Fruit fly (Drosophila melanogaster) whole organism, embryonic: ENCODE measurements around the gene CG9662.
A peak's percentile ranks its signal among the peaks of the same experiment; 100 is the strongest.

Source experiments
- Adf1 ChIP-seq: fragments of 200-800 bp; sonication (Bioruptor generic); IDR thresholded peaks from 2 replicates; pipeline ENCODE4 v1.3.6; 2022; ENCODE audit warnings: missing biosample characterization, missing genetic modification characterization
- Aef1 ChIP-seq: fragments of 200-800 bp; sonication (Bioruptor generic); IDR thresholded peaks from 3 replicates; pipeline ENCODE4 v1.3.6; 2022; ENCODE audit warnings: missing biosample characterization, missing genetic modification characterization
- Bdp1 ChIP-seq: fragments of 200-800 bp; sonication (Bioruptor generic); optimal IDR thresholded peaks from 3 replicates; lab custom pipeline; 2016; ENCODE audit warnings: missing biosample characterization, missing genetic modification characterization
- CG10147 ChIP-seq: fragments of 200-800 bp; sonication (Bioruptor generic); optimal IDR thresholded peaks from 2 replicates; lab custom pipeline; 2019; ENCODE audit warnings: missing biosample characterization, mild to moderate bottlenecking, missing genetic modification characterization, moderate library complexity
- CG1024 ChIP-seq: fragments of 200-800 bp; sonication (Bioruptor generic); IDR thresholded peaks from 2 replicates; pipeline ENCODE4 v1.3.6; 2022; ENCODE audit warnings: missing biosample characterization, missing genetic modification characterization
- CG11085 ChIP-seq: fragments of 200-800 bp; sonication (Bioruptor generic); IDR thresholded peaks from 2 replicates; pipeline ENCODE4 v1.3.6; 2022; ENCODE audit warnings: missing biosample characterization, missing genetic modification characterization
- CG11504 ChIP-seq: fragments of 200-800 bp; sonication (Bioruptor generic); optimal IDR thresholded peaks from 3 replicates; lab custom pipeline; 2019; ENCODE audit warnings: missing biosample characterization, mild to moderate bottlenecking, missing genetic modification characterization, moderate library complexity
- CG11695 ChIP-seq: fragments of 200-800 bp; sonication (Bioruptor generic); IDR thresholded peaks from 3 replicates; pipeline ENCODE4 v1.3.6; 2022; ENCODE audit warnings: missing biosample characterization, missing genetic modification characterization
- CG14050 ChIP-seq: fragments of 200-800 bp; sonication (Bioruptor generic); IDR thresholded peaks from 3 replicates; pipeline ENCODE4 v1.3.6; 2022; ENCODE audit warnings: missing biosample characterization, missing genetic modification characterization
- CG17359 ChIP-seq: fragments of 200-800 bp; sonication (Bioruptor generic); optimal IDR thresholded peaks from 3 replicates; lab custom pipeline; 2018; ENCODE audit warnings: missing biosample characterization, mild to moderate bottlenecking, missing genetic modification characterization, moderate library complexity
- CG31365 ChIP-seq: fragments of 200-800 bp; sonication (Bioruptor generic); optimal IDR thresholded peaks from 2 replicates; lab custom pipeline; 2018; ENCODE audit warnings: missing biosample characterization, mild to moderate bottlenecking, missing genetic modification characterization
- CG34224 ChIP-seq: fragments of 200-800 bp; sonication (Bioruptor generic); IDR thresholded peaks from 3 replicates; pipeline ENCODE4 v1.3.6; 2022; ENCODE audit warnings: missing biosample characterization, missing genetic modification characterization; ENCODE audit not compliant: partially characterized antibody
- CG3726 ChIP-seq: fragments of 200-800 bp; sonication (Bioruptor generic); IDR thresholded peaks from 3 replicates; pipeline ENCODE4, ENCODE4 v1.3.6; 2022; ENCODE audit warnings: missing biosample characterization, missing genetic modification characterization
- CG4707 ChIP-seq: fragments of 200-800 bp; sonication (Bioruptor generic); optimal IDR thresholded peaks from 2 replicates; lab custom pipeline; 2018; ENCODE audit warnings: missing biosample characterization, mild to moderate bottlenecking, missing genetic modification characterization, moderate library complexity
- CG6683 ChIP-seq: fragments of 200-800 bp; sonication (Bioruptor generic); optimal IDR thresholded peaks from 2 replicates; lab custom pipeline; 2017; ENCODE audit warnings: missing biosample characterization, mild to moderate bottlenecking, missing genetic modification characterization, missing genetic modification reagents
- CG6813 ChIP-seq: fragments of 200-800 bp; sonication (Bioruptor generic); optimal IDR thresholded peaks from 2 replicates; lab custom pipeline; 2017; ENCODE audit warnings: missing biosample characterization, missing genetic modification characterization, mild to moderate bottlenecking, moderate library complexity, missing genetic modification reagents
- CG7745 ChIP-seq: fragments of 200-800 bp; sonication (Bioruptor generic); optimal IDR thresholded peaks from 2 replicates; lab custom pipeline; 2018; ENCODE audit warnings: missing biosample characterization, mild to moderate bottlenecking, missing genetic modification characterization, moderate library complexity
- CG8388 ChIP-seq: fragments of 200-800 bp; sonication (Bioruptor generic); optimal IDR thresholded peaks from 2 replicates; lab custom pipeline; 2019; ENCODE audit warnings: missing biosample characterization, mild to moderate bottlenecking, missing genetic modification characterization, moderate library complexity
- CG8478 ChIP-seq: fragments of >200 bp; optimal IDR thresholded peaks from 2 replicates; lab custom pipeline; 2018
- CTCF ChIP-seq: fragments of 200-800 bp; sonication (Bioruptor generic); optimal IDR thresholded peaks from 2 replicates; lab custom pipeline; 2017; ENCODE audit warnings: missing biosample characterization, mild to moderate bottlenecking, missing genetic modification characterization, moderate library complexity
- Dek ChIP-seq: fragments of 200-800 bp; sonication (Bioruptor generic); optimal IDR thresholded peaks from 3 replicates; lab custom pipeline; 2019; ENCODE audit warnings: missing biosample characterization, mild to moderate bottlenecking, missing genetic modification characterization, moderate library complexity
- Ets65A ChIP-seq: fragments of 200-800 bp; sonication (Bioruptor generic); peaks from one replicate; lab custom pipeline; 2016; ENCODE audit warnings: missing biosample characterization, missing genetic modification characterization
- Gug ChIP-seq: fragments of 200-800 bp; sonication (Bioruptor generic); IDR thresholded peaks from 4 replicates; pipeline ENCODE4 v1.3.6; 2022; ENCODE audit warnings: missing biosample characterization, missing genetic modification characterization
- Jarid2 ChIP-seq: fragments of 200-800 bp; sonication (Bioruptor generic); optimal IDR thresholded peaks from 3 replicates; lab custom pipeline; 2017; ENCODE audit warnings: mild to moderate bottlenecking, missing biosample characterization, missing genetic modification reagents, missing genetic modification characterization
- NK7.1 ChIP-seq: fragments of 200-800 bp; sonication (Bioruptor generic); optimal IDR thresholded peaks from 3 replicates; lab custom pipeline; 2016; ENCODE audit warnings: missing biosample characterization, missing genetic modification characterization
- Oaz ChIP-seq: fragments of 200-800 bp; sonication (Bioruptor generic); IDR thresholded peaks from 2 replicates; pipeline ENCODE4 v1.3.6; 2022; ENCODE audit warnings: missing biosample characterization, missing genetic modification characterization
- Poxn ChIP-seq: fragments of 200-800 bp; sonication (Bioruptor generic); IDR thresholded peaks from 2 replicates; pipeline ENCODE4 v1.3.6; 2022; ENCODE audit warnings: missing biosample characterization, missing genetic modification characterization
- Stat92E ChIP-seq, 3 experiments: fragments of >200 bp in 2 of 3; fragments of 200-800 bp in 1 of 3; sonication (Bioruptor generic) in 1 of 3; optimal IDR thresholded peaks; 2 replicates each; lab custom pipeline; 2017 to 2019; ENCODE audit warnings: missing biosample characterization in 3 of 3, missing genetic modification characterization in 3 of 3, mild to moderate bottlenecking in 1 of 3, moderate library complexity in 1 of 3
- abd-A ChIP-seq: fragments of 200-800 bp; sonication (Bioruptor generic); optimal IDR thresholded peaks from 3 replicates; lab custom pipeline; 2019; ENCODE audit warnings: missing biosample characterization, mild to moderate bottlenecking, missing genetic modification characterization, moderate library complexity
- ap ChIP-seq: fragments of 200-800 bp; sonication (Bioruptor generic); IDR thresholded peaks from 2 replicates; pipeline ENCODE4 v1.3.6; 2022; ENCODE audit warnings: missing biosample characterization, missing genetic modification characterization
- bsh ChIP-seq, 2 experiments: fragments of 200-800 bp; sonication (Bioruptor generic); optimal IDR thresholded peaks; 2 replicates each; lab custom pipeline; 2017 to 2018; ENCODE audit warnings: mild to moderate bottlenecking in 2 of 2, missing biosample characterization in 2 of 2, missing genetic modification characterization in 2 of 2, moderate library complexity in 1 of 2
- cad ChIP-seq: fragments of >200 bp; optimal IDR thresholded peaks from 2 replicates; lab custom pipeline; 2017; ENCODE audit warnings: missing biosample characterization, missing genetic modification characterization
- dmrt11E ChIP-seq: fragments of 200-800 bp; sonication (Bioruptor generic); optimal IDR thresholded peaks from 3 replicates; lab custom pipeline; 2018; ENCODE audit warnings: missing biosample characterization, mild to moderate bottlenecking, missing genetic modification characterization, moderate library complexity
- ewg ChIP-seq: fragments of 200-800 bp; sonication (Bioruptor generic); optimal IDR thresholded peaks from 3 replicates; lab custom pipeline; 2017; ENCODE audit warnings: mild to moderate bottlenecking, missing biosample characterization, missing genetic modification reagents, missing genetic modification characterization
- fd96Cb ChIP-seq: fragments of 200-800 bp; sonication (Bioruptor generic); optimal IDR thresholded peaks from 2 replicates; lab custom pipeline; 2018; ENCODE audit warnings: missing biosample characterization, mild to moderate bottlenecking, missing genetic modification characterization, moderate library complexity
- jigr1 ChIP-seq: fragments of 200-800 bp; sonication (Bioruptor generic); IDR thresholded peaks from 3 replicates; pipeline ENCODE4 v1.3.6; 2022; ENCODE audit warnings: missing biosample characterization, missing genetic modification characterization
- lola ChIP-seq, 3 experiments: fragments of >200 bp in 2 of 3; fragments of 200-800 bp in 1 of 3; sonication (Bioruptor generic) in 1 of 3; optimal IDR thresholded peaks; 2 replicates each; lab custom pipeline; 2017 to 2019; ENCODE audit warnings: missing biosample characterization in 3 of 3, missing genetic modification characterization in 3 of 3, mild to moderate bottlenecking in 1 of 3, moderate library complexity in 1 of 3
- maf-S ChIP-seq: fragments of 200-800 bp; sonication (Bioruptor generic); optimal IDR thresholded peaks from 2 replicates; lab custom pipeline; 2016; ENCODE audit warnings: missing biosample characterization, missing genetic modification characterization
- nerfin-1 ChIP-seq: fragments of 200-800 bp; sonication (Bioruptor generic); optimal IDR thresholded peaks from 3 replicates; lab custom pipeline; 2019; ENCODE audit warnings: missing biosample characterization, mild to moderate bottlenecking, missing genetic modification characterization, moderate library complexity
- nerfin-2 ChIP-seq: fragments of 200-800 bp; sonication (Bioruptor generic); IDR thresholded peaks from 2 replicates; pipeline ENCODE4 v1.3.6; 2022; ENCODE audit warnings: missing biosample characterization, missing genetic modification characterization; ENCODE audit not compliant: partially characterized antibody
- nmo ChIP-seq: fragments of 200-800 bp; sonication (Bioruptor generic); optimal IDR thresholded peaks from 2 replicates; lab custom pipeline; 2018; ENCODE audit warnings: missing biosample characterization, mild to moderate bottlenecking, missing genetic modification characterization, moderate library complexity
- pros ChIP-seq: fragments of 200-800 bp; sonication (Bioruptor generic); optimal IDR thresholded peaks from 3 replicates; lab custom pipeline; 2019; ENCODE audit warnings: missing biosample characterization, mild to moderate bottlenecking, missing genetic modification characterization, moderate library complexity
- sens-2 ChIP-seq: fragments of 200-800 bp; sonication (Bioruptor generic); IDR thresholded peaks from 2 replicates; pipeline ENCODE4 v1.3.6; 2022; ENCODE audit warnings: missing biosample characterization, missing genetic modification characterization
- slbo ChIP-seq: fragments of 200-800 bp; sonication (Bioruptor generic); IDR thresholded peaks from 2 replicates; pipeline ENCODE4 v1.3.6; 2022; ENCODE audit warnings: missing biosample characterization, missing genetic modification characterization
- sr ChIP-seq: fragments of 200-800 bp; sonication (Bioruptor generic); IDR thresholded peaks from 3 replicates; pipeline ENCODE4 v1.3.6; 2022; ENCODE audit warnings: missing biosample characterization, missing genetic modification characterization
- sug ChIP-seq: fragments of 200-800 bp; optimal IDR thresholded peaks from 2 replicates; lab custom pipeline; 2019; ENCODE audit warnings: missing biosample characterization, mild to moderate bottlenecking, missing genetic modification characterization, moderate library complexity
- unc-4 ChIP-seq: fragments of 200-800 bp; sonication (Bioruptor generic); IDR thresholded peaks from 2 replicates; pipeline ENCODE4 v1.3.6; 2022; ENCODE audit warnings: missing biosample characterization, missing genetic modification characterization; ENCODE audit not compliant: partially characterized antibody
- usp ChIP-seq: fragments of >200 bp; optimal IDR thresholded peaks from 2 replicates; lab custom pipeline; 2017; ENCODE audit warnings: missing biosample characterization, missing genetic modification characterization
- vvl ChIP-seq: fragments of 200-800 bp; sonication (Bioruptor generic); IDR thresholded peaks from 2 replicates; pipeline ENCODE4 v1.3.6; 2022; ENCODE audit warnings: missing biosample characterization, missing genetic modification characterization
- wdn ChIP-seq: fragments of 200-800 bp; sonication (Bioruptor generic); IDR thresholded peaks from 2 replicates; pipeline ENCODE4 v1.3.6; 2022; ENCODE audit warnings: missing biosample characterization, missing genetic modification characterization
- zfh1 ChIP-seq: fragments of 200-800 bp; sonication (Bioruptor generic); IDR thresholded peaks from 3 replicates; pipeline ENCODE4 v1.3.6; 2022; ENCODE audit warnings: missing biosample characterization, missing genetic modification characterization

Gene CG9662

DNA sequence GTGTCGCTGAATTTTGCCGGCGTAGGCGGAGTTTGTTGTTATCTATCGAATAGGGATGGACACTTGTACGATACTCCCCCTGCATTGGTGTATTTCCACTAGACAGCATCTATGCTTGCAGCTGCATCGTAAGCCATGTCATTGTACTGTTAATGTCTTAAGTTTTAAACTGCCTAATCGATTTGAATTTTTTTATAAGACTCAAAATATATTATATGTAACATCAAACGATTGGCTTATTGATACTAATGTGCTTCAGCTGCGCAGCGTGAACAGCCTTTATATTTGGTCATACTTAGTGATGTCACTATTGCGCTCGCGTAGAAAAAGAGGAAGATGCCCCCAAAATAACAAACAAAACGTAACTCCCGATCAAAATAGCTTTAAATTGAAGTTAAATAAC, at the start of gene CG9662, which contains the start of gene Ptpa (continued):
- TF ChIP-seq Oaz (GFP tag; lab: Robert Waterston, UW) (peak; percentile 61), zfh1 (GFP tag; lab: Robert Waterston, UW) (peak; percentile 80), CG6813 (GFP tag; lab: Kevin White, UChicago) (no peak), CG10147 (peak; percentile 55), Jarid2 (GFP tag; lab: Kevin White, UChicago) (peak; percentile 17), abd-A (tag; lab: Kevin White, UChicago) (no peak), vvl (GFP tag; lab: Robert Waterston, UW) (peak; percentile 64), CG8388 (GFP tag; lab: Kevin White, UChicago) (peak; percentile 48), Stat92E (GFP tag; optimal IDR thresholded peaks at IDR 0.05; lab: Kevin White, UChicago) (no peak), lola (GFP tag; optimal IDR thresholded peaks at IDR 0.05; lab: Kevin White, UChicago) (peak in 2 of 3 experiments; percentile 67 to 70), CG6683 (GFP tag; lab: Kevin White, UChicago) (no peak), bsh (GFP tag; optimal IDR thresholded peaks at IDR 0.05; lab: Kevin White, UChicago) (peak in 1 of 2 experiments; percentile 63), usp (GFP tag; lab: Kevin White, UChicago) (no peak), Gug (peak; percentile 89), Dek (tag; lab: Kevin White, UChicago) (peak; percentile 73), ap (peak; percentile 21; the same call in 1 of the 2 replicates), wdn (GFP tag; lab: Robert Waterston, UW) (peak; percentile 79), CG31365 (tag; lab: Kevin White, UChicago) (no peak), CG4707 (GFP tag; lab: Kevin White, UChicago) (no peak), nerfin-2 (GFP tag; lab: Robert Waterston, UW) (peak; percentile 79), unc-4 (GFP tag; lab: Robert Waterston, UW) (peak; percentile 92), NK7.1 (peak; percentile 54), jigr1 (GFP tag; lab: Robert Waterston, UW) (peak; percentile 66; the same call in 1 of the 3 replicates), CG34224 (GFP tag; lab: Robert Waterston, UW) (peak; percentile 83), Adf1 (GFP tag; lab: Robert Waterston, UW) (peak; percentile 50), sug (tag; lab: Kevin White, UChicago) (peak; percentile 78), CG11695 (GFP tag; lab: Robert Waterston, UW) (peak; percentile 41; the same call in 1 of the 3 replicates), maf-S (peak; percentile 85), Ets65A (GFP tag; lab: Kevin White, UChicago) (peak; percentile 99), Poxn (GFP tag; lab: Robert Waterston, UW) (no peak), CG17359 (tag; lab: Kevin White, UChicago) (peak; percentile 66), Aef1 (peak; percentile 95), sens-2 (GFP tag; lab: Robert Waterston, UW) (no peak), CG11504 (tag; lab: Kevin White, UChicago) (peak; percentile 74), CG11085 (peak; percentile 74), Bdp1 (GFP tag; lab: Kevin White, UChicago) (peak; percentile 67), nmo (GFP tag; lab: Kevin White, UChicago) (peak; percentile 93), cad (GFP tag; lab: Kevin White, UChicago) (no peak), slbo (peak; percentile 92), pros (no peak), CTCF (GFP tag; lab: Kevin White, UChicago) (peak; percentile 8), CG3726 (GFP tag; lab: Robert Waterston, UW) (peak; percentile 67; the same call in 2 of the 3 replicates), CG14050 (GFP tag; lab: Robert Waterston, UW) (no peak; the same call in 2 of the 3 replicates), sr (peak; percentile 59; the same call in 1 of the 3 replicates), ewg (GFP tag; lab: Kevin White, UChicago) (peak; percentile 88), nerfin-1 (tag; lab: Kevin White, UChicago) (no peak), CG7745 (no peak), CG1024 (peak; percentile 53; the same call in 1 of the 2 replicates), fd96Cb (tag; lab: Kevin White, UChicago) (peak; percentile 78), CG8478 (lab: Kevin White, UChicago) (no peak), dmrt11E (tag; lab: Kevin White, UChicago) (peak; percentile 78)
